Comparison of ENCODE assay signal across 1 fruit fly cellular context in the genomic region with DNA sequence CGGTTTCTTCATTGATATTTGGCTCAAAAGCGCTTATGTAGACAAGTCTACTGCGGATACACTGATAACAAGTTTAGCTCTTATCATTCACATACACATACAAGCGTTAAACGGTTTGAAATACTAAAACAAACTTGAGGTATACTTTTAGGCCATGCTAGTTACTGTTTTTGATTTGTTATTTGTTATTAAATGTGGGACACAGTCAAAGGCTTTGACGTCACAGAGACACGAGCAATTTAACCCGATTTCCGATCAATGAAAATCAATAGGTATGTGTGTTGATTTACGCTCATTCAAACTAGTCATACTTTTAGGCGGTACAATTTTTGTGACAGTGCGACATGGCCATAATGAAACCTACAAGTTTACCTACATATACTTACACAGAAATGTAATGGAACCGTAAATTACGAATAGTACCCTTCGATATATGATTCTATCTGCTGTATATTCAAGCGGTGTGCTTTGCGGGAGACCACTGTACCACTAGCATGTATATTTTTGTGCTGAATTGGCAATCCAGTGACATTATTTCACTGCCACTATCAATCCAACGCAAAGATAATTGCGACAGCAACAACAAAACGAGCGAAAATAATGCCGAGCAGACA.
TF ChIP-seq lines count a peak whose summit lies in the region.

No protein-coding gene starts in this region.

TF ChIP-seq in whole organism, embryonic, 481 proteins besides CTCF, POLR2A, EP300 and RAD21 (continued from another document and continues in another):
- TF ChIP-seq CG10979 (tag; optimal IDR thresholded peaks at IDR 0.05; lab: Kevin White, UChicago) (no peak), pb (GFP tag; optimal IDR thresholded peaks at IDR 0.05; lab: Kevin White, UChicago) (peak; percentile 63), Bgb (GFP tag; IDR thresholded peaks at IDR 0.05; lab: Robert Waterston, UW; ENCODE audit: partially characterized antibody) (no peak), crc (GFP tag; optimal IDR thresholded peaks at IDR 0.05; lab: Kevin White, UChicago) (peak; percentile 70), Awh (GFP tag; IDR thresholded peaks at IDR 0.05; lab: Robert Waterston, UW) (peak; percentile 73), CG8765 (GFP tag; IDR thresholded peaks at IDR 0.05; lab: Robert Waterston, UW) (peak; percentile 48; the same call in 1 of the 2 replicates), CG5245 (GFP tag; optimal IDR thresholded peaks at IDR 0.05; lab: Kevin White, UChicago) (peak; percentile 49), CG14965 (GFP tag; optimal IDR thresholded peaks at IDR 0.05; lab: Kevin White, UChicago; ENCODE audit: borderline replicate concordance) (no peak), CG17328 (GFP tag; IDR thresholded peaks at IDR 0.05; lab: Robert Waterston, UW) (peak; percentile 57), ase (GFP tag; IDR thresholded peaks at IDR 0.05; lab: Robert Waterston, UW) (no peak; the same call in 2 of the 3 replicates), yki (optimal IDR thresholded peaks at IDR 0.05; lab: Kevin White, UChicago) (no peak), Hmx (GFP tag; optimal IDR thresholded peaks at IDR 0.05; lab: Kevin White, UChicago) (no peak), ind (GFP tag; optimal IDR thresholded peaks at IDR 0.05; lab: Kevin White, UChicago) (peak; percentile 89), nmo (GFP tag; optimal IDR thresholded peaks at IDR 0.05; lab: Kevin White, UChicago) (peak; percentile 54), hb (GFP tag; IDR thresholded peaks at IDR 0.05; lab: Robert Waterston, UW; ENCODE audit: partially characterized antibody) (no peak), Mad (GFP tag; optimal IDR thresholded peaks at IDR 0.05; lab: Kevin White, UChicago) (peak; percentile 57), CG11093 (GFP tag; IDR thresholded peaks at IDR 0.05; lab: Robert Waterston, UW) (0 out of 3 replicates have a peak, but pooled peaks have one; percentile 47), CG6813 (GFP tag; optimal IDR thresholded peaks at IDR 0.05; lab: Kevin White, UChicago) (peak; percentile 55), Bteb2 (GFP tag; optimal IDR thresholded peaks at IDR 0.05; lab: Kevin White, UChicago) (peak; percentile 78), lilli (GFP tag; optimal IDR thresholded peaks at IDR 0.05; lab: Kevin White, UChicago) (peak; percentile 95), Usf (GFP tag; optimal IDR thresholded peaks at IDR 0.05; lab: Kevin White, UChicago) (peak; percentile 73), CG11696 (GFP tag; IDR thresholded peaks at IDR 0.05; lab: Robert Waterston, UW) (no peak), bab2 (GFP tag; optimal IDR thresholded peaks at IDR 0.05; lab: Kevin White, UChicago) (peak; percentile 86), CG2129 (GFP tag; IDR thresholded peaks at IDR 0.05; lab: Robert Waterston, UW; ENCODE audit: partially characterized antibody) (no peak), Hr51 (GFP tag; optimal IDR thresholded peaks at IDR 0.05; lab: Kevin White, UChicago) (peak; percentile 62 to 76), CG1602 (GFP tag; optimal IDR thresholded peaks at IDR 0.05; lab: Kevin White, UChicago) (peak; percentile 31), schlank (tag; optimal IDR thresholded peaks at IDR 0.05; lab: Kevin White, UChicago) (peak; percentile 90), Adf1 (GFP tag; IDR thresholded peaks at IDR 0.05; lab: Robert Waterston, UW) (peak; percentile 57), lmd (GFP tag; IDR thresholded peaks at IDR 0.05; lab: Robert Waterston, UW) (peak; percentile 88), pan (optimal IDR thresholded peaks at IDR 0.05; lab: Kevin White, UChicago) (no peak), pan (GFP tag; optimal IDR thresholded peaks at IDR 0.05 in 1 of 2, IDR thresholded peaks at IDR 0.05 in 1 of 2) (peak in 1 of 2 experiments; percentile 86), Neu2 (GFP tag; optimal IDR thresholded peaks at IDR 0.05; lab: Kevin White, UChicago; ENCODE audit: borderline replicate concordance) (no peak), cad (GFP tag; optimal IDR thresholded peaks at IDR 0.05; lab: Kevin White, UChicago) (no peak), Drgx (GFP tag; IDR thresholded peaks at IDR 0.05; lab: Robert Waterston, UW) (peak; percentile 87), CG13624 (GFP tag; optimal IDR thresholded peaks at IDR 0.05; lab: Kevin White, UChicago) (peak; percentile 90), tin (GFP tag; optimal IDR thresholded peaks at IDR 0.05; lab: Kevin White, UChicago) (peak; percentile 65), CG42726 (GFP tag; IDR thresholded peaks at IDR 0.05; lab: Robert Waterston, UW; ENCODE audit: partially characterized antibody) (no peak), unc-4 (GFP tag; IDR thresholded peaks at IDR 0.05; lab: Robert Waterston, UW; ENCODE audit: partially characterized antibody) (no peak), CG31365 (tag; optimal IDR thresholded peaks at IDR 0.05; lab: Kevin White, UChicago) (peak; percentile 39), cg (GFP tag; optimal IDR thresholded peaks at IDR 0.05; lab: Kevin White, UChicago) (peak; percentile 80), PHDP (tag; optimal IDR thresholded peaks at IDR 0.05; lab: Kevin White, UChicago) (peak; percentile 82), Taf1 (GFP tag; IDR thresholded peaks at IDR 0.05; lab: Robert Waterston, UW) (peak; percentile 91), disco-r (GFP tag; optimal IDR thresholded peaks at IDR 0.05; lab: Kevin White, UChicago) (peak; percentile 62), cas (GFP tag; IDR thresholded peaks at IDR 0.05; lab: Robert Waterston, UW) (peak; percentile 50; the same call in 1 of the 2 replicates), pzg (GFP tag; optimal IDR thresholded peaks at IDR 0.05; lab: Kevin White, UChicago) (peak; percentile 22), peb (GFP tag; IDR thresholded peaks at IDR 0.05; lab: Robert Waterston, UW) (0 out of 2 replicates have a peak, but pooled peaks have one; percentile 21), pita (GFP tag; optimal IDR thresholded peaks at IDR 0.05; lab: Kevin White, UChicago) (no peak), Lim3 (GFP tag; IDR thresholded peaks at IDR 0.05; lab: Robert Waterston, UW) (no peak), az2 (GFP tag; optimal IDR thresholded peaks at IDR 0.05; lab: Kevin White, UChicago) (peak; percentile 57), Dbx (GFP tag; IDR thresholded peaks at IDR 0.05; lab: Robert Waterston, UW) (peak; percentile 92), CG31388 (GFP tag; optimal IDR thresholded peaks at IDR 0.05; lab: Kevin White, UChicago) (no peak), Hsf (GFP tag; optimal IDR thresholded peaks at IDR 0.05; lab: Kevin White, UChicago) (peak; percentile 80), CG4282 (GFP tag; optimal IDR thresholded peaks at IDR 0.05; lab: Kevin White, UChicago) (peak; percentile 59), CG18619 (GFP tag; optimal IDR thresholded peaks at IDR 0.05; lab: Kevin White, UChicago) (peak; percentile 78), dpn (GFP tag; optimal IDR thresholded peaks at IDR 0.05; lab: Kevin White, UChicago) (peak; percentile 76 to 77), luna (GFP tag; optimal IDR thresholded peaks at IDR 0.05; lab: Kevin White, UChicago) (peak; percentile 78), oc (tag; optimal IDR thresholded peaks at IDR 0.05; lab: Kevin White, UChicago) (no peak), CG14441 (GFP tag; IDR thresholded peaks at IDR 0.05; lab: Robert Waterston, UW) (peak; percentile 87), CG10267 (tag; optimal IDR thresholded peaks at IDR 0.05; lab: Kevin White, UChicago) (peak; percentile 12), CG14050 (GFP tag; IDR thresholded peaks at IDR 0.05; lab: Robert Waterston, UW) (peak; percentile 68), sima (GFP tag; optimal IDR thresholded peaks at IDR 0.05; lab: Kevin White, UChicago) (no peak), Dfd (GFP tag; optimal IDR thresholded peaks at IDR 0.05; lab: Kevin White, UChicago) (no peak), CG6683 (GFP tag; optimal IDR thresholded peaks at IDR 0.05; lab: Kevin White, UChicago) (peak; percentile 54), CG17361 (GFP tag; IDR thresholded peaks at IDR 0.05; lab: Robert Waterston, UW) (peak; percentile 50; the same call in 2 of the 3 replicates), fd3F (GFP tag; optimal IDR thresholded peaks at IDR 0.05; lab: Kevin White, UChicago) (peak; percentile 75), grau (tag; optimal IDR thresholded peaks at IDR 0.05; lab: Kevin White, UChicago) (peak; percentile 96), rib (GFP tag; IDR thresholded peaks at IDR 0.05; lab: Robert Waterston, UW) (peak; percentile 95), CG32767 (GFP tag; IDR thresholded peaks at IDR 0.05; lab: Robert Waterston, UW) (0 out of 2 replicates have a peak, but pooled peaks have one; percentile 32), tx (GFP tag; optimal IDR thresholded peaks at IDR 0.05; lab: Kevin White, UChicago) (peak; percentile 75), CG13287 (GFP tag; IDR thresholded peaks at IDR 0.05; lab: Robert Waterston, UW; ENCODE audit: partially characterized antibody) (peak; percentile 29), tup (GFP tag; optimal IDR thresholded peaks at IDR 0.05; lab: Kevin White, UChicago) (no peak), CG6175 (GFP tag; IDR thresholded peaks at IDR 0.05; lab: Robert Waterston, UW) (peak; percentile 79), CG12659 (GFP tag; optimal IDR thresholded peaks at IDR 0.05; lab: Kevin White, UChicago) (peak; percentile 84), ara (GFP tag; IDR thresholded peaks at IDR 0.05; lab: Robert Waterston, UW) (peak; percentile 6; the same call in 1 of the 2 replicates), CG1024 (GFP tag; IDR thresholded peaks at IDR 0.05; lab: Robert Waterston, UW) (0 out of 2 replicates have a peak, but pooled peaks have one; percentile 40), sc (optimal IDR thresholded peaks at IDR 0.05; lab: Kevin White, UChicago) (no peak), sc (GFP tag; optimal IDR thresholded peaks at IDR 0.05; lab: Kevin White, UChicago) (no peak), ab (GFP tag; optimal IDR thresholded peaks at IDR 0.05; lab: Kevin White, UChicago) (peak; percentile 72), toy (GFP tag; IDR thresholded peaks at IDR 0.05; lab: Robert Waterston, UW) (peak; percentile 71), CG18262 (tag; optimal IDR thresholded peaks at IDR 0.05; lab: Kevin White, UChicago) (peak; percentile 49), CG13424 (tag; optimal IDR thresholded peaks at IDR 0.05; lab: Kevin White, UChicago) (peak; percentile 69), CG3847 (GFP tag; IDR thresholded peaks at IDR 0.05; lab: Robert Waterston, UW) (peak; percentile 89), fd102C (GFP tag; optimal IDR thresholded peaks at IDR 0.05; lab: Kevin White, UChicago) (no peak), CG17829 (tag; optimal IDR thresholded peaks at IDR 0.05; lab: Kevin White, UChicago) (peak; percentile 2), fd64A (GFP tag; optimal IDR thresholded peaks at IDR 0.05; lab: Kevin White, UChicago) (no peak), Pdp1 (GFP tag; optimal IDR thresholded peaks at IDR 0.05; lab: Kevin White, UChicago) (peak; percentile 44 to 64), Oaz (GFP tag; IDR thresholded peaks at IDR 0.05; lab: Robert Waterston, UW) (peak; percentile 67), Sin3A (optimal IDR thresholded peaks at IDR 0.05; lab: Kevin White, UChicago) (no peak), Dp (GFP tag; optimal IDR thresholded peaks at IDR 0.05; lab: Kevin White, UChicago) (no peak), h (optimal IDR thresholded peaks at IDR 0.05; lab: Kevin White, UChicago) (no peak), slou (GFP tag; optimal IDR thresholded peaks at IDR 0.05; lab: Kevin White, UChicago) (peak; percentile 53), chn (GFP tag; optimal IDR thresholded peaks at IDR 0.05; lab: Kevin White, UChicago) (peak; percentile 47), hth (optimal IDR thresholded peaks at IDR 0.05; lab: Kevin White, UChicago) (no peak), caup (GFP tag; optimal IDR thresholded peaks at IDR 0.05; lab: Kevin White, UChicago; ENCODE audit: severe bottlenecking) (peak; percentile 86), en (GFP tag; optimal IDR thresholded peaks at IDR 0.05; lab: Kevin White, UChicago) (peak; percentile 25), CG12104 (GFP tag; optimal IDR thresholded peaks at IDR 0.05; lab: Kevin White, UChicago) (peak; percentile 35), aop (GFP tag; IDR thresholded peaks at IDR 0.05; lab: Robert Waterston, UW) (0 out of 2 replicates have a peak, but pooled peaks have one; percentile 9), Hey (tag; optimal IDR thresholded peaks at IDR 0.05; lab: Kevin White, UChicago) (peak; percentile 69), CkIIα-i1 (GFP tag; IDR thresholded peaks at IDR 0.05; lab: Robert Waterston, UW) (peak; percentile 49; the same call in 1 of the 2 replicates), ci (GFP tag; IDR thresholded peaks at IDR 0.05; lab: Robert Waterston, UW) (peak; percentile 78), btn (GFP tag; optimal IDR thresholded peaks at IDR 0.05; lab: Kevin White, UChicago) (peak; percentile 23), tna (GFP tag; IDR thresholded peaks at IDR 0.05; lab: Robert Waterston, UW; ENCODE audit: partially characterized antibody) (no peak), zen2 (GFP tag; IDR thresholded peaks at IDR 0.05; lab: Robert Waterston, UW; ENCODE audit: partially characterized antibody) (no peak), CG10147 (GFP tag; optimal IDR thresholded peaks at IDR 0.05; lab: Kevin White, UChicago) (peak; percentile 69), mld (GFP tag; IDR thresholded peaks at IDR 0.05; lab: Robert Waterston, UW; ENCODE audit: partially characterized antibody) (no peak), Abd-B (GFP tag; optimal IDR thresholded peaks at IDR 0.05; lab: Kevin White, UChicago) (peak; percentile 64), Ssrp (tag; optimal IDR thresholded peaks at IDR 0.05; lab: Kevin White, UChicago) (peak; percentile 3), Nf-YB (GFP tag; optimal IDR thresholded peaks at IDR 0.05; lab: Kevin White, UChicago) (peak; percentile 2), twi (tag; optimal IDR thresholded peaks at IDR 0.05; lab: Kevin White, UChicago) (no peak), Max (GFP tag; optimal IDR thresholded peaks at IDR 0.05; lab: Kevin White, UChicago) (peak; percentile 71), HLH54F (GFP tag; optimal IDR thresholded peaks at IDR 0.05; lab: Kevin White, UChicago) (peak; percentile 84), eyg (GFP tag; optimal IDR thresholded peaks at IDR 0.05; lab: Kevin White, UChicago) (peak; percentile 66), CG2875 (GFP tag; optimal IDR thresholded peaks at IDR 0.05; lab: Kevin White, UChicago) (no peak), gem (tag; optimal IDR thresholded peaks at IDR 0.05; lab: Kevin White, UChicago) (peak; percentile 79), dati (GFP tag; IDR thresholded peaks at IDR 0.05; lab: Robert Waterston, UW) (peak; percentile 57; the same call in 1 of the 2 replicates), CG16815 (GFP tag; optimal IDR thresholded peaks at IDR 0.05; lab: Kevin White, UChicago) (peak; percentile 75), prd (optimal IDR thresholded peaks at IDR 0.05; lab: Kevin White, UChicago) (no peak), prd (GFP tag; IDR thresholded peaks at IDR 0.05; lab: Robert Waterston, UW) (peak; percentile 85), CG12391 (tag; optimal IDR thresholded peaks at IDR 0.05; lab: Kevin White, UChicago) (peak; percentile 61), CG8281 (tag; optimal IDR thresholded peaks at IDR 0.05; lab: Kevin White, UChicago) (peak; percentile 29), lola (GFP tag; optimal IDR thresholded peaks at IDR 0.05; lab: Kevin White, UChicago) (no peak)
